Fruit fly (Drosophila melanogaster) whole organism, adult: Measurements from ENCODE around the gene Mgat4a.

Experiments used
- CG11617 ChIP-seq: fragments of 200-800 bp; sonication (Bioruptor generic); optimal IDR thresholded peaks from 2 replicates; lab custom pipeline; 2017; ENCODE audit warnings: mild to moderate bottlenecking, missing biosample characterization, missing genetic modification reagents, missing genetic modification characterization
- CG12768 ChIP-seq: fragments of 200-800 bp; sonication (Bioruptor generic); optimal IDR thresholded peaks from 2 replicates; lab custom pipeline; 2017; ENCODE audit warnings: missing biosample characterization, missing genetic modification characterization, mild to moderate bottlenecking, moderate library complexity, missing genetic modification reagents
- CG14711 ChIP-seq: fragments of 200-800 bp; sonication (Bioruptor generic); optimal IDR thresholded peaks from 2 replicates; lab custom pipeline; 2018; ENCODE audit warnings: missing biosample characterization, mild to moderate bottlenecking, missing genetic modification characterization, moderate library complexity
- CG1620 ChIP-seq: fragments of 200-800 bp; sonication (Bioruptor generic); optimal IDR thresholded peaks from 2 replicates; lab custom pipeline; 2016; ENCODE audit warnings: missing biosample characterization, missing genetic modification characterization
- CG33017 ChIP-seq: fragments of 200-800 bp; sonication (Bioruptor generic); optimal IDR thresholded peaks from 2 replicates; lab custom pipeline; 2018; ENCODE audit warnings: missing biosample characterization, mild to moderate bottlenecking, missing genetic modification characterization, moderate library complexity
- CG5204 ChIP-seq: fragments of 200-800 bp; sonication (Bioruptor generic); optimal IDR thresholded peaks from 2 replicates; lab custom pipeline; 2016; ENCODE audit warnings: missing biosample characterization, missing genetic modification characterization
- CG7045 ChIP-seq: fragments of 200-800 bp; sonication (Bioruptor generic); optimal IDR thresholded peaks from 2 replicates; lab custom pipeline; 2017; ENCODE audit warnings: missing biosample characterization, mild to moderate bottlenecking, missing genetic modification characterization
- CG7101 ChIP-seq: fragments of 200-800 bp; sonication (Bioruptor generic); optimal IDR thresholded peaks from 2 replicates; lab custom pipeline; 2018; ENCODE audit warnings: missing biosample characterization, mild to moderate bottlenecking, missing genetic modification characterization, moderate library complexity
- Clk ChIP-seq: fragments of 200-800 bp; sonication (Bioruptor generic); optimal IDR thresholded peaks from 2 replicates; lab custom pipeline; 2017; ENCODE audit warnings: missing biosample characterization, missing genetic modification characterization
- Crg-1 ChIP-seq: fragments of 200-800 bp; sonication (Bioruptor generic); optimal IDR thresholded peaks from 2 replicates; lab custom pipeline; 2016; ENCODE audit warnings: missing biosample characterization, missing genetic modification characterization
- Hr96 ChIP-seq: fragments of 200-800 bp; sonication (Bioruptor generic); optimal IDR thresholded peaks from 2 replicates; lab custom pipeline; 2016; ENCODE audit warnings: missing biosample characterization, missing genetic modification characterization
- Mnt ChIP-seq: fragments of 200-800 bp; sonication (Bioruptor generic); optimal IDR thresholded peaks from 2 replicates; lab custom pipeline; 2016; ENCODE audit warnings: missing biosample characterization, mild to moderate bottlenecking, missing genetic modification characterization
- bab1 ChIP-seq: fragments of 200-800 bp; sonication (Bioruptor generic); optimal IDR thresholded peaks from 3 replicates; lab custom pipeline; 2019; ENCODE audit warnings: missing biosample characterization, mild to moderate bottlenecking, missing genetic modification characterization, moderate library complexity
- cic ChIP-seq: fragments of 200-800 bp; sonication (Bioruptor generic); optimal IDR thresholded peaks from 2 replicates; lab custom pipeline; 2017; ENCODE audit warnings: missing biosample characterization, mild to moderate bottlenecking, missing genetic modification characterization, moderate library complexity
- cnc ChIP-seq, 2 experiments: fragments of >200 bp; optimal IDR thresholded peaks; 2 replicates each; lab custom pipeline; 2017
- kay ChIP-seq: fragments of 200-800 bp; sonication (Bioruptor generic); peaks from one replicate; lab custom pipeline; 2016; ENCODE audit warnings: missing biosample characterization, missing genetic modification characterization, borderline replicate concordance
- ovo ChIP-seq: fragments of 200-800 bp; sonication (Bioruptor generic); optimal IDR thresholded peaks from 2 replicates; lab custom pipeline; 2016; ENCODE audit warnings: missing biosample characterization, missing genetic modification characterization
- pad ChIP-seq: fragments of 200-800 bp; sonication (Bioruptor generic); optimal IDR thresholded peaks from 3 replicates; lab custom pipeline; 2017; ENCODE audit warnings: missing biosample characterization, missing genetic modification characterization, mild to moderate bottlenecking, moderate library complexity, missing genetic modification reagents
- tj ChIP-seq: fragments of 200-800 bp; sonication (Bioruptor generic); optimal IDR thresholded peaks from 3 replicates; lab custom pipeline; 2017; ENCODE audit warnings: missing biosample characterization, mild to moderate bottlenecking, missing genetic modification characterization, moderate library complexity
- toe ChIP-seq: fragments of 200-800 bp; sonication (Bioruptor generic); optimal IDR thresholded peaks from 2 replicates; lab custom pipeline; 2016; ENCODE audit warnings: missing biosample characterization, missing genetic modification characterization

Gene Mgat4a

dm6 chr3L:14761837-14762785 is at the start of gene Mgat4a, which contains the start of gene Tsen34:
TSS of gene Mgat4a (plus strand) at chr3L:14762028.
TSS of gene Tsen34 (minus strand) at chr3L:14761844.
- TF ChIP-seq cic (peak; percentile 72), toe (GFP tag; lab: Kevin White, UChicago) (no peak), CG7045 (GFP tag; lab: Kevin White, UChicago) (peak; percentile 68), pad (GFP tag; lab: Kevin White, UChicago) (no peak), CG14711 (tag; lab: Kevin White, UChicago) (peak; percentile 16), ovo (GFP tag; lab: Kevin White, UChicago) (peak; percentile 38), cnc (optimal IDR thresholded peaks at IDR 0.05; lab: Kevin White, UChicago) (no peak), CG5204 (GFP tag; lab: Kevin White, UChicago) (no peak), CG11617 (GFP tag; lab: Kevin White, UChicago) (peak; percentile 32), kay (GFP tag; lab: Kevin White, UChicago) (no peak), CG33017 (tag; lab: Kevin White, UChicago) (no peak), Mnt (GFP tag; lab: Kevin White, UChicago) (peak; percentile 38), Crg-1 (peak; percentile 80), CG1620 (peak; percentile 54), bab1 (peak; percentile 65), CG7101 (peak; percentile 7), Clk (GFP tag; lab: Kevin White, UChicago) (no peak), CG12768 (GFP tag; lab: Kevin White, UChicago) (peak; percentile 70)

- TF ChIP-seq cic (peak; percentile 56), kay (GFP tag; lab: Kevin White, UChicago) (peak; percentile 84), tj (GFP tag; lab: Kevin White, UChicago) (no peak), CG7045 (GFP tag; lab: Kevin White, UChicago) (peak; percentile 18), pad (GFP tag; lab: Kevin White, UChicago) (no peak), Hr96 (GFP tag; lab: Kevin White, UChicago) (no peak), CG33017 (tag; lab: Kevin White, UChicago) (peak; percentile 35), CG5204 (GFP tag; lab: Kevin White, UChicago) (no peak), toe (GFP tag; lab: Kevin White, UChicago) (no peak), CG1620 (no peak), bab1 (no peak)
Observed at dm6 chr3L:14712799-14713198, 49.0 kb upstream of the Mgat4a start.

- TF ChIP-seq CG5204 (GFP tag; lab: Kevin White, UChicago) (no peak), CG7045 (GFP tag; lab: Kevin White, UChicago) (no peak), ovo (GFP tag; lab: Kevin White, UChicago) (no peak), Clk (GFP tag; lab: Kevin White, UChicago) (no peak), CG7101 (no peak), Crg-1 (no peak), CG12768 (GFP tag; lab: Kevin White, UChicago) (no peak), toe (GFP tag; lab: Kevin White, UChicago) (no peak), cic (no peak), Hr96 (GFP tag; lab: Kevin White, UChicago) (no peak), CG14711 (tag; lab: Kevin White, UChicago) (no peak), cnc (optimal IDR thresholded peaks at IDR 0.05; lab: Kevin White, UChicago) (no peak), tj (GFP tag; lab: Kevin White, UChicago) (no peak)
Observed at dm6 chr3L:14728460-14728859, 33.4 kb upstream of the Mgat4a start, which contains the start of gene CG13473. TSS of gene CG13473 (plus strand) at chr3L:14728760.

dm6 chr3L:14731790-14732189 is 30.0 kb upstream of the Mgat4a start:
- no peak for TF ChIP-seq cnc (optimal IDR thresholded peaks at IDR 0.05; lab: Kevin White, UChicago)
- TF ChIP-seq kay (GFP tag; lab: Kevin White, UChicago) = no peak
- TF ChIP-seq ovo (GFP tag; lab: Kevin White, UChicago) = no peak

- no peak for TF ChIP-seq pad (GFP tag; lab: Kevin White, UChicago)
- no peak for TF ChIP-seq Clk (GFP tag; lab: Kevin White, UChicago)
- no peak for TF ChIP-seq Mnt (GFP tag; lab: Kevin White, UChicago)
- no peak for TF ChIP-seq Hr96 (GFP tag; lab: Kevin White, UChicago)
- TF ChIP-seq cic = no peak
- TF ChIP-seq CG14711 (tag; lab: Kevin White, UChicago) = no peak
- TF ChIP-seq CG33017 (tag; lab: Kevin White, UChicago) = no peak
- TF ChIP-seq CG1620 = no peak
- TF ChIP-seq CG7101 = no peak
- no peak for TF ChIP-seq toe (GFP tag; lab: Kevin White, UChicago)
- no peak for TF ChIP-seq tj (GFP tag; lab: Kevin White, UChicago)
- TF ChIP-seq CG5204 (GFP tag; lab: Kevin White, UChicago) = no peak
- TF ChIP-seq CG11617 (GFP tag; lab: Kevin White, UChicago) = no peak
- no peak for TF ChIP-seq CG12768 (GFP tag; lab: Kevin White, UChicago)
Observed at dm6 chr3L:14733417-14733816, 28.4 kb upstream of the Mgat4a start, which contains the start of gene CG13471. TSS of gene CG13471 (minus strand) at chr3L:14733517.
